Worm (Caenorhabditis elegans): ENCODE data around the gene F33G12.7.

DNA sequence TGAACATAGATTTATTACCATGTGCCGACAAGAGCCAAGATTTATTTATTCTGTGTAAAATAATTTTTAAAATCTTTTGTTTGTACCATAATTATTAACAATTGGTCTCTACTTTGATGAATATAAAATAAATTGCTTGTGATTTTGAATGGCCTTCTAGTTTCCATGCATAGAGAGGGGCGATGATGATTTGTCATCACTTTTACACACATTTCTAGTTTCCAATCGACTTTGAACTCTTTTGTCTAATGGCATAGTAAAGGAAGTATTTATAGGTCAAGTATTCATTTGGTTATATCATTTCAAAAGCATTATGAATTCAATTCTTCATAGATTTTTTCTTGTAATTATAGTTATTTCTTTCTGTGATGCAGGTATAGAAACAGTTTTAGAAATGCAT, 36.8 kb downstream of the F33G12.7 start, which contains the start of gene F59A6.10:
- TF ChIP-seq Y67H2A.10 (GFP tag; conservative IDR thresholded peaks at IDR 0.05) (no peak), sea-2 (GFP tag; IDR thresholded peaks at IDR 0.05) (no peak), unc-62 (GFP tag; optimal IDR thresholded peaks at IDR 0.05) (no peak), F57C9.4 (tag; optimal IDR thresholded peaks at IDR 0.05) (no peak), attf-3 (GFP tag; conservative IDR thresholded peaks at IDR 0.05) (no peak), hlh-26 (GFP tag; conservative IDR thresholded peaks at IDR 0.05) (no peak), snpc-4 (GFP tag; optimal IDR thresholded peaks at IDR 0.05) (no peak), snpc-4 (tag; optimal IDR thresholded peaks at IDR 0.05) (no peak)

All from whole organism, young adult.